Worm (Caenorhabditis elegans): ENCODE measurements around the gene F27E5.7.

F27E5.7 gene

ce11 chrII:10168905-10169782 lies 46.6 kb downstream of the F27E5.7 start, which contains the start of gene daf-19 (continued):
- TF ChIP-seq nfya-1 (tag; optimal IDR thresholded peaks at IDR 0.05; ENCODE audit: borderline replicate concordance, insufficient read depth) (no peak), madf-6 (GFP tag; IDR thresholded peaks at IDR 0.05) (peak; percentile 23; the same call in 1 of the 2 replicates), Y56A3A.18 (GFP tag; IDR thresholded peaks at IDR 0.05) (no peak), efl-1 (GFP tag; optimal IDR thresholded peaks at IDR 0.05) (no peak), madf-3 (GFP tag; IDR thresholded peaks at IDR 0.05) (no peak), F55B11.4 (tag; optimal IDR thresholded peaks at IDR 0.05; ENCODE audit: borderline replicate concordance, insufficient read depth) (no peak), tbp1 (GFP tag; optimal IDR thresholded peaks at IDR 0.05) (peak; percentile 24), K12H6.12 (tag; optimal IDR thresholded peaks at IDR 0.05) (peak; percentile 35), akir-1 (GFP tag; optimal IDR thresholded peaks at IDR 0.05) (no peak), let-607 (tag; optimal IDR thresholded peaks at IDR 0.05) (peak in 1 of 2 experiments; percentile 4), dox-1 (GFP tag; IDR thresholded peaks at IDR 0.05) (peak; percentile 57), ztf-18 (tag; optimal IDR thresholded peaks at IDR 0.05) (peak; percentile 12), madf-10 (tag; optimal IDR thresholded peaks at IDR 0.05) (peak; percentile 4), lin-40 (tag; optimal IDR thresholded peaks at IDR 0.05) (peak; percentile 23), ceh-27 (GFP tag; optimal IDR thresholded peaks at IDR 0.05) (peak; percentile 59), ceh-91 (GFP tag; IDR thresholded peaks at IDR 0.05) (no peak), ceh-100 (GFP tag; IDR thresholded peaks at IDR 0.05) (no peak; the same call in 1 of the 2 replicates), ekl-4 (GFP tag; IDR thresholded peaks at IDR 0.05) (0 out of 2 replicates have a peak, but pooled peaks have one; percentile 33), snpc-4 (GFP tag; optimal IDR thresholded peaks at IDR 0.05) (no peak), snpc-4 (tag; optimal IDR thresholded peaks at IDR 0.05) (peak in 1 of 4 experiments; percentile 17)

ce11 chrII:10170837-10171318 lies 48.3 kb downstream of the F27E5.7 start, which contains the start of gene gpd-4:
TSS of gene gpd-4 (plus strand) at chrII:10171268.
- TF ChIP-seq lsl-1 (GFP tag; optimal IDR thresholded peaks at IDR 0.05) (peak; percentile 39), zfh-2 (GFP tag; conservative IDR thresholded peaks at IDR 0.05) (no peak), tlf-1 (GFP tag; optimal IDR thresholded peaks at IDR 0.05) (no peak), F23B12.7 (tag; optimal IDR thresholded peaks at IDR 0.05; ENCODE audit: insufficient read depth) (no peak), hmg-1.2 (GFP tag; IDR thresholded peaks at IDR 0.05) (no peak; the same call in 1 of the 2 replicates), egl-18 (GFP tag; IDR thresholded peaks at IDR 0.05) (no peak), efl-1 (GFP tag; optimal IDR thresholded peaks at IDR 0.05) (peak; percentile 90), D2030.7 (GFP tag; IDR thresholded peaks at IDR 0.05) (0 out of 2 replicates have a peak, but pooled peaks have one; percentile 40), ceh-100 (GFP tag; IDR thresholded peaks at IDR 0.05) (no peak), ztf-18 (tag; optimal IDR thresholded peaks at IDR 0.05) (no peak), let-526 (GFP tag; IDR thresholded peaks at IDR 0.05) (no peak), let-607 (tag; optimal IDR thresholded peaks at IDR 0.05) (no peak), hrde-1 (tag; optimal IDR thresholded peaks at IDR 0.05; ENCODE audit: borderline replicate concordance) (no peak), madf-6 (GFP tag; IDR thresholded peaks at IDR 0.05) (peak; percentile 81), nhr-80 (tag; optimal IDR thresholded peaks at IDR 0.05) (no peak), F39B2.1 (GFP tag; IDR thresholded peaks at IDR 0.05) (no peak), ceh-91 (GFP tag; IDR thresholded peaks at IDR 0.05) (peak; percentile 82), akir-1 (GFP tag; optimal IDR thresholded peaks at IDR 0.05) (no peak), xnd-1 (tag; optimal IDR thresholded peaks at IDR 0.05) (peak; percentile 47), lsy-27 (tag; optimal IDR thresholded peaks at IDR 0.05; ENCODE audit: borderline replicate concordance, insufficient read depth) (no peak), lin-54 (GFP tag; optimal IDR thresholded peaks at IDR 0.05) (no peak), snpc-3.4 (tag; optimal IDR thresholded peaks at IDR 0.05) (peak; percentile 7), dpl-1 (GFP tag; optimal IDR thresholded peaks at IDR 0.05) (peak; percentile 31), snpc-4 (GFP tag; optimal IDR thresholded peaks at IDR 0.05) (no peak), snpc-4 (tag; optimal IDR thresholded peaks at IDR 0.05) (peak in 1 of 4 experiments; percentile 30), unc-130 (GFP tag; optimal IDR thresholded peaks at IDR 0.05) (no peak), cebp-2 (GFP tag; IDR thresholded peaks at IDR 0.05) (no peak), ets-4 (GFP tag; optimal IDR thresholded peaks at IDR 0.05) (no peak), fkh-3 (tag; optimal IDR thresholded peaks at IDR 0.05) (no peak), ztf-25 (GFP tag; IDR thresholded peaks at IDR 0.05) (no peak), B0035.1 (tag; optimal IDR thresholded peaks at IDR 0.05) (no peak), F33H1.4 (GFP tag; IDR thresholded peaks at IDR 0.05) (peak; percentile 82)

All from whole organism, young adult.